Fruit fly (Drosophila melanogaster) whole organism, prepupa: Measurements from ENCODE around the gene CG17127.

Experiments used
- Blimp-1 ChIP-seq: fragments of 200-800 bp; sonication (Bioruptor generic); optimal IDR thresholded peaks from 3 replicates; lab custom pipeline; 2017; ENCODE audit warnings: missing biosample characterization, missing genetic modification characterization, mild to moderate bottlenecking, moderate library complexity, missing genetic modification reagents
- CG10631 ChIP-seq: fragments of 200-800 bp; sonication (Bioruptor generic); optimal IDR thresholded peaks from 2 replicates; lab custom pipeline; 2016; ENCODE audit warnings: missing biosample characterization, missing genetic modification characterization
- CG11294 ChIP-seq: fragments of 200-800 bp; sonication (Bioruptor generic); IDR thresholded peaks from 2 replicates; pipeline ENCODE4 v1.3.6; 2022; ENCODE audit warnings: missing biosample characterization, missing genetic modification characterization
- CG11902 ChIP-seq: fragments of 200-800 bp; sonication (Bioruptor generic); optimal IDR thresholded peaks from 3 replicates; lab custom pipeline; 2016; ENCODE audit warnings: missing biosample characterization, missing genetic modification characterization
- CG16779 ChIP-seq: fragments of 200-800 bp; sonication (Bioruptor generic); optimal IDR thresholded peaks from 3 replicates; lab custom pipeline; 2017; ENCODE audit warnings: missing biosample characterization, mild to moderate bottlenecking, missing genetic modification characterization
- CG3032 ChIP-seq: fragments of 200-800 bp; optimal IDR thresholded peaks from 2 replicates; lab custom pipeline; 2019; ENCODE audit warnings: missing biosample characterization, mild to moderate bottlenecking, missing genetic modification characterization, moderate library complexity
- CG31627 ChIP-seq: fragments of 200-800 bp; sonication (Bioruptor generic); optimal IDR thresholded peaks from 3 replicates; lab custom pipeline; 2016; ENCODE audit warnings: missing biosample characterization, missing genetic modification characterization
- CG32006 ChIP-seq: fragments of 200-800 bp; sonication (Bioruptor generic); optimal IDR thresholded peaks from 3 replicates; lab custom pipeline; 2017; ENCODE audit warnings: missing biosample characterization, mild to moderate bottlenecking, missing genetic modification characterization
- CG34406 ChIP-seq: fragments of 200-800 bp; sonication (Bioruptor generic); optimal IDR thresholded peaks from 3 replicates; lab custom pipeline; 2016; ENCODE audit warnings: missing biosample characterization, missing genetic modification characterization
- CG3919 ChIP-seq: fragments of 200-800 bp; sonication (Bioruptor generic); optimal IDR thresholded peaks from 3 replicates; lab custom pipeline; 2016; ENCODE audit warnings: missing biosample characterization, missing genetic modification characterization
- CG4318 ChIP-seq: fragments of 200-800 bp; sonication (Bioruptor generic); optimal IDR thresholded peaks from 3 replicates; lab custom pipeline; 2017; ENCODE audit warnings: missing biosample characterization, mild to moderate bottlenecking, missing genetic modification characterization
- CG6854 ChIP-seq: fragments of 200-800 bp; sonication (Bioruptor generic); optimal IDR thresholded peaks from 2 replicates; lab custom pipeline; 2017; ENCODE audit warnings: missing biosample characterization, mild to moderate bottlenecking, missing genetic modification characterization
- CG7368 ChIP-seq: fragments of 200-800 bp; sonication (Bioruptor generic); optimal IDR thresholded peaks from 3 replicates; lab custom pipeline; 2016; ENCODE audit warnings: missing biosample characterization, missing genetic modification characterization
- CG8319 ChIP-seq: fragments of 200-800 bp; sonication (Bioruptor generic); optimal IDR thresholded peaks from 3 replicates; lab custom pipeline; 2016; ENCODE audit warnings: missing biosample characterization, missing genetic modification characterization
- CG8632 ChIP-seq: fragments of 200-800 bp; sonication (Bioruptor generic); optimal IDR thresholded peaks from 3 replicates; lab custom pipeline; 2016; ENCODE audit warnings: missing biosample characterization, missing genetic modification characterization
- Eip78C ChIP-seq: fragments of 200-800 bp; sonication (Bioruptor generic); peaks from one replicate; lab custom pipeline; 2016; ENCODE audit warnings: missing biosample characterization, missing genetic modification characterization
- Eip93F ChIP-seq: fragments of 200-800 bp; sonication (Bioruptor generic); optimal IDR thresholded peaks from 2 replicates; lab custom pipeline; 2016; ENCODE audit warnings: missing biosample characterization, mild to moderate bottlenecking, missing genetic modification characterization
- Ets96B ChIP-seq: fragments of 200-800 bp; optimal IDR thresholded peaks from 2 replicates; lab custom pipeline; 2019; ENCODE audit warnings: missing biosample characterization, mild to moderate bottlenecking, missing genetic modification characterization, moderate library complexity
- Hr38 ChIP-seq: sonication (Bioruptor generic); optimal IDR thresholded peaks from 2 replicates; lab custom pipeline; 2016; ENCODE audit warnings: missing biosample characterization, missing genetic modification characterization
- Hr4 ChIP-seq: fragments of 200-800 bp; sonication (Bioruptor generic); optimal IDR thresholded peaks from 3 replicates; lab custom pipeline; 2016; ENCODE audit warnings: missing biosample characterization, missing genetic modification characterization
- Sox14 ChIP-seq: fragments of 200-800 bp; sonication (Bioruptor generic); optimal IDR thresholded peaks from 3 replicates; lab custom pipeline; 2016; ENCODE audit warnings: missing biosample characterization, missing genetic modification characterization
- cyc ChIP-seq: fragments of 200-800 bp; sonication (Bioruptor generic); optimal IDR thresholded peaks from 3 replicates; lab custom pipeline; 2016; ENCODE audit warnings: missing biosample characterization, missing genetic modification characterization
- dac ChIP-seq: fragments of 200-800 bp; sonication (Bioruptor generic); optimal IDR thresholded peaks from 2 replicates; lab custom pipeline; 2017; ENCODE audit warnings: missing biosample characterization, mild to moderate bottlenecking, missing genetic modification characterization
- dsx ChIP-seq: fragments of 200-800 bp; optimal IDR thresholded peaks from 3 replicates; lab custom pipeline; 2019; ENCODE audit warnings: missing biosample characterization, mild to moderate bottlenecking, missing genetic modification characterization, moderate library complexity; ENCODE audit not compliant: poor library complexity, severe bottlenecking
- eg ChIP-seq: fragments of 200-800 bp; sonication (Bioruptor generic); IDR thresholded peaks from 3 replicates; pipeline ENCODE4 v1.3.6; 2022; ENCODE audit warnings: missing biosample characterization, missing genetic modification characterization
- esn ChIP-seq: fragments of 200-800 bp; sonication (Bioruptor generic); optimal IDR thresholded peaks from 2 replicates; lab custom pipeline; 2016; ENCODE audit warnings: missing biosample characterization, mild to moderate bottlenecking, missing genetic modification characterization, moderate library complexity
- lz ChIP-seq: fragments of 200-800 bp; sonication (Bioruptor generic); optimal IDR thresholded peaks from 3 replicates; lab custom pipeline; 2016; ENCODE audit warnings: missing biosample characterization, missing genetic modification characterization
- pdm3 ChIP-seq: fragments of 200-800 bp; sonication (Bioruptor generic); optimal IDR thresholded peaks from 3 replicates; lab custom pipeline; 2016; ENCODE audit warnings: missing biosample characterization, missing genetic modification characterization
- spab ChIP-seq: fragments of 200-800 bp; sonication (Bioruptor generic); optimal IDR thresholded peaks from 2 replicates; lab custom pipeline; 2017; ENCODE audit warnings: missing biosample characterization, mild to moderate bottlenecking, missing genetic modification characterization, missing genetic modification reagents
- ss ChIP-seq, 2 experiments: fragments of 200-800 bp; sonication (Bioruptor generic); optimal IDR thresholded peaks; 2 replicates in 1 of 2; 3 replicates in 1 of 2; lab custom pipeline; 2017 to 2018; ENCODE audit warnings: mild to moderate bottlenecking in 2 of 2, missing biosample characterization in 2 of 2, missing genetic modification characterization in 2 of 2, moderate library complexity in 1 of 2
- topi ChIP-seq: fragments of 200-800 bp; sonication (Bioruptor generic); optimal IDR thresholded peaks from 3 replicates; lab custom pipeline; 2016; ENCODE audit warnings: missing biosample characterization, missing genetic modification characterization

Gene CG17127

dm6 chr2L:10760422-10761166 lies 10.1 kb upstream of the CG17127 start, which contains the start of gene CG6495 (continued):
- TF ChIP-seq CG32006 (GFP tag; lab: Kevin White, UChicago) (peak; percentile 39), CG8632 (peak; percentile 3), topi (GFP tag; lab: Kevin White, UChicago) (peak; percentile 14), CG6854 (GFP tag; lab: Kevin White, UChicago) (no peak), CG4318 (no peak), CG11294 (GFP tag; lab: Robert Waterston, UW) (no peak), CG34406 (peak; percentile 2), Eip93F (GFP tag; lab: Kevin White, UChicago) (no peak), ss (GFP tag; optimal IDR thresholded peaks at IDR 0.05; lab: Kevin White, UChicago) (peak in 1 of 2 experiments; percentile 8), esn (GFP tag; lab: Kevin White, UChicago) (peak; percentile 50), CG10631 (GFP tag; lab: Kevin White, UChicago) (no peak), Hr38 (GFP tag; lab: Kevin White, UChicago) (no peak), dac (GFP tag; lab: Kevin White, UChicago) (no peak), CG3032 (tag; lab: Kevin White, UChicago) (peak; percentile 30), Ets96B (tag; lab: Kevin White, UChicago) (peak; percentile 46)

DNA sequence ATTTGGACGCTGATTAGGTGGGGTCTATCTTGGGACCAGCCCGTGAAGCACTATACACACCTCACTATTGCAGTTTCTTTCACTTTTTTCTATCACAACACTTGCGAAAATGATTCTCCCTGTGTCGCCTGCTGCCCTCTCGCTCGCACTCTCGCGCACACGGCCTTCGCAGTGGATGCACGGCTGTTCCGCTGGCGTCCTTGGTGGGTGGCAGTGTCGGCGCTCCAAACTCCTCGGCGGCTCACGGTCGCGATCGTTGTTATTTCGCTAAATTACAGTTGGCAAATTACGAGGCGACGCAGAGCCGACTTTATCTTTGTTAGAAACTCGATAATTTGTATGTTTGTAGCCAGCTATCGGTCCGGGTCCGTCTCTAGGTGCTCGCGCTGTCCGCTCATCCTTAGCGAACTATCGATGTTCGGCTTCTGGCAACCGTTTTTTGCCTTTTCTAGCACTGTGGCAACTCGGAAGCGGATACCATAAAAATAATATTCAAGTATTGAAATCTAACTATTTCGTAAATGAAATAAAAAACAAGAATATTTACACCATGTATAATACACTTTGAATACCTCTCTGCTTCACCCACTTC lies 3.0 kb upstream of the CG17127 start, which contains the start of gene Ubc2:
Gene Ubc2 (minus strand): TSS at position 410 of the 592 bp plus-strand sequence.
- TF ChIP-seq pdm3 (GFP tag; lab: Kevin White, UChicago), result peak; percentile 33
- TF ChIP-seq Hr4 (GFP tag; lab: Kevin White, UChicago), result no peak
- TF ChIP-seq CG31627 (GFP tag; lab: Kevin White, UChicago), result peak; percentile 23
- no peak for TF ChIP-seq Eip93F (GFP tag; lab: Kevin White, UChicago)
- TF ChIP-seq dsx (GFP tag; lab: Kevin White, UChicago), result peak; percentile 7
- peak; percentile 19 for TF ChIP-seq topi (GFP tag; lab: Kevin White, UChicago)
- TF ChIP-seq cyc (GFP tag; lab: Kevin White, UChicago), result peak; percentile 15
- TF ChIP-seq esn (GFP tag; lab: Kevin White, UChicago), result peak; percentile 28
- TF ChIP-seq Blimp-1, result no peak
- TF ChIP-seq lz, result peak; percentile 30
- TF ChIP-seq Eip78C (GFP tag; lab: Kevin White, UChicago), result peak; percentile 72
- TF ChIP-seq Sox14 (GFP tag; lab: Kevin White, UChicago), result peak; percentile 73

DNA sequence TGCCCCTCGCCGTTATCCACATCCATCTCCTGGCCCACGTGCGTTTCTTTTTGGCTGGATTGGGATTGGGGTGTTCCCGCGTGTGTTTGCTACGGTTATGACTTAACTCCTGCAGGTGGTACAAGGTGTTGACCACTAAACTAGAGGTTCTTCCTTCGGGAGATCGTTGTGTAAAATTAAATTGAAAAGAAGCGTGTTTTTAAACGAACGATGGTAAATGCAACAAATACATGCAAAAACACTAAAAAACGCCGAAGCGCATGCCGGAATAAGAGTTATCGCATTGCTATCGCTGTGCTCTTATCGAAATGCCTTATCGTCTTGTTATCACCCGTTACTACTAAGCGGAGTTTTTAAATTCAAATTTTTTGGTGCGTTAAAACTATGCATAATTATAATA lies 960 bp upstream of the CG17127 start, which contains the start of gene CG6724:
Gene CG6724 (minus strand): TSS at position 245 of the 400 bp plus-strand sequence.
- TF ChIP-seq CG8319 (GFP tag; lab: Kevin White, UChicago), result no peak
- no peak for TF ChIP-seq Eip78C (GFP tag; lab: Kevin White, UChicago)
- no peak for TF ChIP-seq CG4318
- no peak for TF ChIP-seq CG11902
- TF ChIP-seq CG7368 (GFP tag; lab: Kevin White, UChicago), result no peak

DNA sequence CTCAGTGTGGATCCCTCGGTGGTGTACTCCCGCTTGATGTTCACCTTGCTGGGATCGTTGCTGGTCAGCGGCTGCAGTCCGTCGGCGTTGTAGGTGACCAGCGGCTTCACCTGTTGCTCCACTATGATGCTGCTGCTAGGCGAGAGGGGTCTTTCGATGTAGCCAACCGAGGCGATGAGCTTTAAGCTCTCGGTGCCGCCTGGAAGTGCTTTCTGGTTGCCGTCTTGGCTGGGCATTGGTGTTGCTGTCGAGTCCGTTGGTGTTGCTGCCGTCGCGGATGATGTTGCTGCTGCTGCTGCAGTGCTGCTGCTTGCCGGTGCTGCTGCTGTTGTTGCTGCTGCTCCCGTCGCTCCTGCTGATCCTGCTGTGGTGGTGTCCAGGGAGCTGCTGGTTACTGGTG lies 3.4 kb downstream of the CG17127 start:
- 0 out of 3 replicates have a peak, but pooled peaks have one; percentile 12 for TF ChIP-seq eg
- no peak for TF ChIP-seq spab (GFP tag; lab: Kevin White, UChicago)
- peak; percentile 94 for TF ChIP-seq CG3919 (GFP tag; lab: Kevin White, UChicago)
- TF ChIP-seq Hr38 (GFP tag; lab: Kevin White, UChicago), result no peak

DNA sequence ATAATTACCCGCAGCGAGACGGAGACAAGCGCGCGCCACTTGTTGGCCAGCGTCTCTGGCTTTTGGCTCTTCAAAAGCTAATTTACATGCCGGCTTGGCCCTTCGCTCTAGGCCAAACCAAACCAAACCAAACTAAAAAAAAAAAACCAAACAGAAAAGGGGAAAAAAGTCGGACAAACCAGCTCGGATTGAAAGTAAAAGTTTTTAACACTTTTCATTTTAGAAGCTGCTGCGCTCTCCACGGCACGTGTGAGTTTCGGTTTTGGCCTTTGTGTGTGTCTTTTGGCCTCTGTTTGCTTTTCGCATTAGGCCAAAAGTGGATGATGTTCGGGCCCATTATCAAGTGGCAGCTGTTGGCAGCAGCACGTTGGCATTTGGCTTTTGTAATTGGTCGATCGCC lies 10.6 kb downstream of the CG17127 start:
- TF ChIP-seq topi (GFP tag; lab: Kevin White, UChicago), result no peak
- no peak for TF ChIP-seq ss (GFP tag; optimal IDR thresholded peaks at IDR 0.05; lab: Kevin White, UChicago)
- TF ChIP-seq cyc (GFP tag; lab: Kevin White, UChicago), result no peak
- no peak for TF ChIP-seq Hr4 (GFP tag; lab: Kevin White, UChicago)
- TF ChIP-seq CG8319 (GFP tag; lab: Kevin White, UChicago), result no peak
- no peak for TF ChIP-seq spab (GFP tag; lab: Kevin White, UChicago)
- TF ChIP-seq Blimp-1, result peak; percentile 38
- TF ChIP-seq CG16779 (tag; lab: Kevin White, UChicago), result no peak
- TF ChIP-seq, all 60 proteins: peak for 1
